Fruit fly (Drosophila melanogaster) whole organism, embryonic: ENCODE measurements around the gene CG15435.

Source experiments
- BEAF-32 ChIP-seq: fragments of 200-800 bp; sonication (Bioruptor generic); optimal IDR thresholded peaks from 3 replicates; lab custom pipeline; 2017; ENCODE audit warnings: missing biosample characterization, missing genetic modification characterization, mild to moderate bottlenecking, moderate library complexity, missing genetic modification reagents
- Blimp-1 ChIP-seq: fragments of 200-800 bp; sonication (Bioruptor generic); optimal IDR thresholded peaks from 3 replicates; lab custom pipeline; 2018; ENCODE audit warnings: missing biosample characterization, missing genetic modification characterization, mild to moderate bottlenecking, moderate library complexity, missing genetic modification reagents
- CG10267 ChIP-seq: fragments of 200-800 bp; sonication (Bioruptor generic); optimal IDR thresholded peaks from 2 replicates; lab custom pipeline; 2018; ENCODE audit warnings: missing biosample characterization, mild to moderate bottlenecking, missing genetic modification characterization, moderate library complexity
- CG12236 ChIP-seq: fragments of 200-800 bp; sonication (Bioruptor generic); optimal IDR thresholded peaks from 2 replicates; lab custom pipeline; 2016; ENCODE audit warnings: missing biosample characterization, missing genetic modification characterization
- CG14014 ChIP-seq: fragments of 200-800 bp; sonication (Bioruptor generic); IDR thresholded peaks from 2 replicates; pipeline ENCODE4 v1.3.6; 2022; ENCODE audit warnings: missing biosample characterization, missing genetic modification characterization
- CG17385 ChIP-seq: fragments of 200-800 bp; sonication (Bioruptor generic); optimal IDR thresholded peaks from 3 replicates; lab custom pipeline; 2018; ENCODE audit warnings: missing biosample characterization, mild to moderate bottlenecking, missing genetic modification characterization
- CG17568 ChIP-seq: fragments of 200-800 bp; sonication (Bioruptor generic); optimal IDR thresholded peaks from 2 replicates; lab custom pipeline; 2018; ENCODE audit warnings: missing biosample characterization, mild to moderate bottlenecking, missing genetic modification characterization, moderate library complexity
- CG2712 ChIP-seq: fragments of 200-800 bp; optimal IDR thresholded peaks from 3 replicates; lab custom pipeline; 2019; ENCODE audit warnings: missing biosample characterization, mild to moderate bottlenecking, missing genetic modification characterization, moderate library complexity
- CG30431 ChIP-seq: fragments of 200-800 bp; sonication (Bioruptor generic); optimal IDR thresholded peaks from 2 replicates; lab custom pipeline; 2017; ENCODE audit warnings: missing biosample characterization, missing genetic modification characterization
- CG3847 ChIP-seq: fragments of 200-800 bp; sonication (Bioruptor generic); IDR thresholded peaks from 2 replicates; pipeline ENCODE4 v1.3.6; 2022; ENCODE audit warnings: missing biosample characterization, missing genetic modification characterization
- CG3995 ChIP-seq: fragments of 200-800 bp; sonication (Bioruptor generic); optimal IDR thresholded peaks from 3 replicates; lab custom pipeline; 2016; ENCODE audit warnings: missing biosample characterization, missing genetic modification characterization
- CG42726 ChIP-seq: fragments of 200-800 bp; sonication (Bioruptor generic); IDR thresholded peaks from 2 replicates; pipeline ENCODE4 v1.3.6; 2022; ENCODE audit warnings: missing biosample characterization, missing genetic modification characterization; ENCODE audit not compliant: partially characterized antibody
- CG4360 ChIP-seq: fragments of 200-800 bp; sonication (Bioruptor generic); IDR thresholded peaks from 2 replicates; pipeline ENCODE4 v1.3.6; 2022; ENCODE audit warnings: missing biosample characterization, missing genetic modification characterization
- CG6683 ChIP-seq: fragments of 200-800 bp; sonication (Bioruptor generic); optimal IDR thresholded peaks from 2 replicates; lab custom pipeline; 2017; ENCODE audit warnings: missing biosample characterization, mild to moderate bottlenecking, missing genetic modification characterization, missing genetic modification reagents
- CG8290 ChIP-seq, 3 experiments: fragments of 200-800 bp; sonication (Bioruptor generic); optimal IDR thresholded peaks; 2 replicates each; lab custom pipeline; 2016 to 2019; ENCODE audit warnings: missing biosample characterization in 3 of 3, missing genetic modification characterization in 3 of 3, mild to moderate bottlenecking in 2 of 3, moderate library complexity in 1 of 3
- CG8765 ChIP-seq: fragments of 200-800 bp; sonication (Bioruptor generic); IDR thresholded peaks from 2 replicates; pipeline ENCODE4 v1.3.6; 2022; ENCODE audit warnings: missing biosample characterization, missing genetic modification characterization
- CG8944 ChIP-seq: fragments of 200-800 bp; sonication (Bioruptor generic); optimal IDR thresholded peaks from 3 replicates; lab custom pipeline; 2016; ENCODE audit warnings: missing biosample characterization, missing genetic modification characterization
- CG9876 ChIP-seq: fragments of 200-800 bp; sonication (Bioruptor generic); optimal IDR thresholded peaks from 2 replicates; lab custom pipeline; 2016; ENCODE audit warnings: missing biosample characterization, missing genetic modification characterization
- CHES-1-like ChIP-seq: fragments of 200-800 bp; sonication (Bioruptor generic); optimal IDR thresholded peaks from 2 replicates; lab custom pipeline; 2016; ENCODE audit warnings: missing biosample characterization, missing genetic modification characterization
- CoRest ChIP-seq: fragments of 200-800 bp; sonication (Bioruptor generic); optimal IDR thresholded peaks from 3 replicates; lab custom pipeline; 2018; ENCODE audit warnings: missing biosample characterization, mild to moderate bottlenecking, missing genetic modification characterization, moderate library complexity
- Dfd ChIP-seq, 2 experiments: fragments of >200 bp; optimal IDR thresholded peaks; 2 replicates each; lab custom pipeline; 2017; ENCODE audit warnings: missing biosample characterization in 2 of 2, missing genetic modification characterization in 2 of 2
- Doc2 ChIP-seq: fragments of 200-800 bp; sonication (Bioruptor generic); IDR thresholded peaks from 2 replicates; pipeline ENCODE4 v1.3.6; 2022; ENCODE audit warnings: missing biosample characterization, missing genetic modification characterization
- Elba2 ChIP-seq: fragments of 200-800 bp; sonication (Bioruptor generic); optimal IDR thresholded peaks from 3 replicates; lab custom pipeline; 2016; ENCODE audit warnings: missing biosample characterization, missing genetic modification characterization
- Ets97D ChIP-seq: fragments of 200-800 bp; sonication (Bioruptor generic); optimal IDR thresholded peaks from 3 replicates; lab custom pipeline; 2016; ENCODE audit warnings: missing biosample characterization, missing genetic modification characterization
- Hmx ChIP-seq: fragments of 200-800 bp; sonication (Bioruptor generic); optimal IDR thresholded peaks from 2 replicates; lab custom pipeline; 2016; ENCODE audit warnings: missing biosample characterization, missing genetic modification characterization
- Pdp1 ChIP-seq, 2 experiments: fragments of 200-800 bp; sonication (Bioruptor generic); optimal IDR thresholded peaks; 3 replicates each; lab custom pipeline; 2016; ENCODE audit warnings: missing biosample characterization in 2 of 2, missing genetic modification characterization in 2 of 2, mild to moderate bottlenecking in 1 of 2, moderate library complexity in 1 of 2
- Stat92E ChIP-seq, 3 experiments: fragments of >200 bp in 2 of 3; fragments of 200-800 bp in 1 of 3; sonication (Bioruptor generic) in 1 of 3; optimal IDR thresholded peaks; 2 replicates each; lab custom pipeline; 2017 to 2019; ENCODE audit warnings: missing biosample characterization in 3 of 3, missing genetic modification characterization in 3 of 3, mild to moderate bottlenecking in 1 of 3, moderate library complexity in 1 of 3
- Usf ChIP-seq: fragments of 200-800 bp; sonication (Bioruptor generic); optimal IDR thresholded peaks from 2 replicates; lab custom pipeline; 2017; ENCODE audit warnings: missing genotype, missing biosample characterization, missing genetic modification characterization
- ab ChIP-seq: fragments of 200-800 bp; sonication (Bioruptor generic); optimal IDR thresholded peaks from 2 replicates; lab custom pipeline; 2016; ENCODE audit warnings: missing biosample characterization, missing genetic modification characterization
- al ChIP-seq: fragments of 200-800 bp; sonication (Bioruptor generic); IDR thresholded peaks from 2 replicates; pipeline ENCODE4 v1.3.6; 2022; ENCODE audit warnings: missing biosample characterization, missing genetic modification characterization
- ara ChIP-seq: fragments of 200-800 bp; sonication (Bioruptor generic); IDR thresholded peaks from 2 replicates; pipeline ENCODE4 v1.3.6; 2022; ENCODE audit warnings: missing biosample characterization, missing genetic modification characterization
- cad ChIP-seq: fragments of >200 bp; optimal IDR thresholded peaks from 2 replicates; lab custom pipeline; 2017; ENCODE audit warnings: missing biosample characterization, missing genetic modification characterization
- chif ChIP-seq, 2 experiments: fragments of 200-800 bp; sonication (Bioruptor generic); optimal IDR thresholded peaks; 3 replicates each; lab custom pipeline; 2016; ENCODE audit warnings: missing biosample characterization in 2 of 2, missing genetic modification characterization in 2 of 2
- ci ChIP-seq: fragments of 200-800 bp; sonication (Bioruptor generic); IDR thresholded peaks from 3 replicates; pipeline ENCODE4 v1.3.6; 2022; ENCODE audit warnings: missing biosample characterization, missing genetic modification characterization
- da ChIP-seq: fragments of 200-800 bp; sonication (Bioruptor generic); optimal IDR thresholded peaks from 2 replicates; lab custom pipeline; 2016; ENCODE audit warnings: missing biosample characterization, missing genetic modification characterization
- dan ChIP-seq: fragments of 200-800 bp; sonication (Bioruptor generic); IDR thresholded peaks from 2 replicates; pipeline ENCODE4 v1.3.6; 2022; ENCODE audit warnings: missing biosample characterization, missing genetic modification characterization
- dati ChIP-seq: fragments of 200-800 bp; sonication (Bioruptor generic); IDR thresholded peaks from 2 replicates; pipeline ENCODE4 v1.3.6; 2022; ENCODE audit warnings: missing biosample characterization, missing genetic modification characterization
- disco-r ChIP-seq: fragments of 200-800 bp; sonication (Bioruptor generic); optimal IDR thresholded peaks from 2 replicates; lab custom pipeline; 2016; ENCODE audit warnings: missing biosample characterization, missing genetic modification characterization
- dmrt11E ChIP-seq: fragments of 200-800 bp; sonication (Bioruptor generic); optimal IDR thresholded peaks from 3 replicates; lab custom pipeline; 2018; ENCODE audit warnings: missing biosample characterization, mild to moderate bottlenecking, missing genetic modification characterization, moderate library complexity
- exex ChIP-seq: fragments of 200-800 bp; sonication (Bioruptor generic); optimal IDR thresholded peaks from 4 replicates; lab custom pipeline; 2018; ENCODE audit warnings: missing biosample characterization, mild to moderate bottlenecking, missing genetic modification characterization, moderate library complexity
- fd64A ChIP-seq: fragments of 200-800 bp; sonication (Bioruptor generic); optimal IDR thresholded peaks from 3 replicates; lab custom pipeline; 2018; ENCODE audit warnings: missing biosample characterization, mild to moderate bottlenecking, missing genetic modification characterization
- gro ChIP-seq: fragments of 200-800 bp; sonication (Bioruptor generic); optimal IDR thresholded peaks from 2 replicates; lab custom pipeline; 2016; ENCODE audit warnings: missing biosample characterization, missing genetic modification characterization
- knrl ChIP-seq: fragments of 200-800 bp; sonication (Bioruptor generic); IDR thresholded peaks from 3 replicates; pipeline ENCODE4 v1.3.6; 2022; ENCODE audit warnings: missing biosample characterization, missing genetic modification characterization; ENCODE audit not compliant: partially characterized antibody
- nau ChIP-seq: fragments of 200-800 bp; sonication (Bioruptor generic); optimal IDR thresholded peaks from 3 replicates; lab custom pipeline; 2017; ENCODE audit warnings: missing biosample characterization, mild to moderate bottlenecking, missing genetic modification characterization, missing genetic modification reagents
- ranshi ChIP-seq: fragments of 200-800 bp; sonication (Bioruptor generic); IDR thresholded peaks from 2 replicates; pipeline ENCODE4 v1.3.6; 2022; ENCODE audit warnings: missing biosample characterization, missing genetic modification characterization
- row ChIP-seq: fragments of 200-800 bp; sonication (Bioruptor generic); IDR thresholded peaks from 3 replicates; pipeline ENCODE4 v1.3.6; 2022; ENCODE audit warnings: missing biosample characterization, missing genetic modification characterization
- seq ChIP-seq: fragments of 200-800 bp; sonication (Bioruptor generic); IDR thresholded peaks from 2 replicates; pipeline ENCODE4 v1.3.6; 2022; ENCODE audit warnings: missing biosample characterization, missing genetic modification characterization
- sna ChIP-seq: fragments of 200-800 bp; sonication (Bioruptor generic); IDR thresholded peaks from 2 replicates; pipeline ENCODE4 v1.3.6; 2022; ENCODE audit warnings: missing biosample characterization, missing genetic modification characterization; ENCODE audit not compliant: partially characterized antibody
- sug ChIP-seq: fragments of 200-800 bp; optimal IDR thresholded peaks from 2 replicates; lab custom pipeline; 2019; ENCODE audit warnings: missing biosample characterization, mild to moderate bottlenecking, missing genetic modification characterization, moderate library complexity
- ttk ChIP-seq: fragments of 200-800 bp; sonication (Bioruptor generic); IDR thresholded peaks from 2 replicates; pipeline ENCODE4 v2.1.2; 2022; ENCODE audit warnings: missing biosample characterization, missing genetic modification characterization
- unc-4 ChIP-seq: fragments of 200-800 bp; sonication (Bioruptor generic); IDR thresholded peaks from 2 replicates; pipeline ENCODE4 v1.3.6; 2022; ENCODE audit warnings: missing biosample characterization, missing genetic modification characterization; ENCODE audit not compliant: partially characterized antibody

The CG15435 gene

DNA sequence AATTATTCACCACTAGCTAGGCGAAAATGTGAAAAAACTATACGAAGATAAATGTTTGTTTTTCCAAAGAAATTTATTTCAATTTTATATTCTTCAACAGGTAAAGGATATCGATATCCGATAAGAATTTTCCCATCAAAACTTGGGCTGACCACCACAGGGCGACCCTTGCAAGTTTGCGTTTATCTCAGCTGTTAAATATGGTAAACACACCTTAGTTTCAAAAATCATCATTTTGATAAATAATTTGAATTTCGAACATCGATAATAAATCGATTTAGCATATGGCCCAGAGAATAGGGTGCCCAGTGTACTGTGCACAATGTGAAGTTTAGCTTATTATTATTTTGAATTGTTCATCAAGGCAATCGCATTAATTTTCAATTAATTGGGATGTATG is 3.8 kb downstream of the CG15435 start, which contains the start of the genes CG15443 and Paris (continued):
- TF ChIP-seq sug = no peak
- TF ChIP-seq dati (GFP tag; lab: Robert Waterston, UW) = no peak
- TF ChIP-seq unc-4 = peak; percentile 69
- TF ChIP-seq Blimp-1 = no peak
- peak; percentile 57; the same call in 2 of the 3 replicates for TF ChIP-seq ci (GFP tag; lab: Robert Waterston, UW)
- peak; percentile 29 for TF ChIP-seq CG2712 (tag; lab: Kevin White, UChicago)
- peak; percentile 41 for TF ChIP-seq Ets97D (GFP tag; lab: Kevin White, UChicago)
- TF ChIP-seq fd64A (GFP tag; lab: Kevin White, UChicago) = no peak
- TF ChIP-seq Dfd (GFP tag; optimal IDR thresholded peaks at IDR 0.05; lab: Kevin White, UChicago) = no peak
- TF ChIP-seq CG30431 (GFP tag; lab: Kevin White, UChicago) = no peak
- no peak for TF ChIP-seq ara (GFP tag; lab: Robert Waterston, UW)
- TF ChIP-seq gro = no peak
- TF ChIP-seq dmrt11E = no peak
- TF ChIP-seq exex (tag; lab: Kevin White, UChicago) = no peak
- no peak for TF ChIP-seq CG42726 (GFP tag; lab: Robert Waterston, UW)
- no peak for TF ChIP-seq CG8944 (GFP tag; lab: Kevin White, UChicago)
- no peak for TF ChIP-seq CG3847 (GFP tag; lab: Robert Waterston, UW)
- TF ChIP-seq Usf (GFP tag; lab: Kevin White, UChicago) = no peak
- TF ChIP-seq CG8765 (GFP tag; lab: Robert Waterston, UW) = no peak
- TF ChIP-seq sna = peak; percentile 71
- no peak for TF ChIP-seq ttk (GFP tag; lab: Robert Waterston, UW)
- TF ChIP-seq Doc2 (GFP tag; lab: Robert Waterston, UW) = no peak
- no peak for TF ChIP-seq da
- TF ChIP-seq nau (GFP tag; lab: Kevin White, UChicago) = peak; percentile 24
- TF ChIP-seq CG12236 = no peak
- TF ChIP-seq chif (GFP tag; optimal IDR thresholded peaks at IDR 0.05; lab: Kevin White, UChicago) = no peak
- TF ChIP-seq CG6683 (GFP tag; lab: Kevin White, UChicago) = no peak
- no peak for TF ChIP-seq CG3995 (GFP tag; lab: Kevin White, UChicago)
- peak; percentile 39 for TF ChIP-seq CoRest
- peak; percentile 16 for TF ChIP-seq CG10267 (tag; lab: Kevin White, UChicago)
- peak; percentile 42 for TF ChIP-seq BEAF-32
- TF ChIP-seq dan (GFP tag; lab: Robert Waterston, UW) = no peak
- no peak for TF ChIP-seq CG14014 (GFP tag; lab: Robert Waterston, UW)
- TF ChIP-seq disco-r (GFP tag; lab: Kevin White, UChicago) = no peak
- TF ChIP-seq seq = no peak
- no peak for TF ChIP-seq ranshi (GFP tag; lab: Robert Waterston, UW)
- TF ChIP-seq al = no peak
- no peak for TF ChIP-seq CG4360 (GFP tag; lab: Robert Waterston, UW)
- TF ChIP-seq CG9876 (GFP tag; lab: Kevin White, UChicago) = no peak
- TF ChIP-seq Pdp1 (GFP tag; optimal IDR thresholded peaks at IDR 0.05; lab: Kevin White, UChicago) = no peak
- TF ChIP-seq ab = no peak
- TF ChIP-seq CG8290 (GFP tag; optimal IDR thresholded peaks at IDR 0.05; lab: Kevin White, UChicago) = no peak
- no peak for TF ChIP-seq CG8290 (tag; optimal IDR thresholded peaks at IDR 0.05; lab: Kevin White, UChicago)
- no peak for TF ChIP-seq Elba2 (GFP tag; lab: Kevin White, UChicago)
- peak; percentile 14 for TF ChIP-seq CG17385 (GFP tag; lab: Kevin White, UChicago)
- no peak for TF ChIP-seq CHES-1-like
- no peak for TF ChIP-seq CG17568
- no peak for TF ChIP-seq cad (GFP tag; lab: Kevin White, UChicago)
- TF ChIP-seq knrl (GFP tag; lab: Robert Waterston, UW) = peak; percentile 68; the same call in 2 of the 3 replicates
- TF ChIP-seq row (GFP tag; lab: Robert Waterston, UW) = peak; percentile 34; the same call in 1 of the 3 replicates
- TF ChIP-seq Stat92E (GFP tag; optimal IDR thresholded peaks at IDR 0.05; lab: Kevin White, UChicago) = no peak
- no peak for TF ChIP-seq Hmx (GFP tag; lab: Kevin White, UChicago)
